Worm (Caenorhabditis elegans) whole organism, L3 larva: Measurements from ENCODE around the gene unc-103.

Source experiments
- aly-2 ChIP-seq: fragments of 150-350 bp; optimal IDR thresholded peaks from 2 replicates; lab custom pipeline; 2014; ENCODE audit warnings: missing biosample characterization, missing genetic modification characterization
- nhr-12 ChIP-seq: fragments of 150-350 bp; optimal IDR thresholded peaks from 2 replicates; lab custom pipeline; 2014; ENCODE audit warnings: missing biosample characterization, missing genetic modification characterization
- nhr-23 ChIP-seq: fragments of 150-350 bp; optimal IDR thresholded peaks from 2 replicates; lab custom pipeline; 2014; ENCODE audit warnings: missing biosample characterization, missing genetic modification reagents, missing genetic modification characterization
- snpc-4 ChIP-seq: fragments of 150-350 bp; optimal IDR thresholded peaks from 2 replicates; lab custom pipeline; 2014; ENCODE audit warnings: missing biosample characterization, missing genetic modification characterization
- unc-39 ChIP-seq: sonication (generic microtip); optimal IDR thresholded peaks from 4 replicates; lab custom pipeline; 2017; ENCODE audit warnings: missing biosample characterization, missing genetic modification characterization

DNA sequence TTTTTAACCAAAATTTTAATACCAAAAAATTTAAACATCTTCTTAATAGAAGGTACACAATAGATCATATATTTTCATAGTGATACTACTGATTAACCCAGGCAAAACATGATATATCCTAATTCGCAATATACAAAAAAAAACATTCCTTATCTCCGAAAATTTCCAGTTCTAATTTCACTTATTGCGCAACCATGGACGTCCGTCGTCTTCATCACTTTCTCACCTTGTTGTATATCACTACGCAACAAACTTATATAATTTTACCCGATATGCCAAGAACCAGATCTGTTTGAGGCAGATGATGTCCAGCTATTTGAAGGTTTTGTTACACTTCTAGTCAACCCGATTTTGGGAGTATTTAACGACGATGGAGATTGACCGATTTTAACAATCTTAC, 72.7 kb downstream of the unc-103 start, which contains the start of gene R74.2:
- TF ChIP-seq snpc-4 (tag; lab: Kevin White, UChicago), result no peak
- no peak for TF ChIP-seq unc-39 (tag; lab: Kevin White, UChicago)
- TF ChIP-seq nhr-12, result no peak
- TF ChIP-seq nhr-23 (tag; lab: Kevin White, UChicago), result no peak
- TF ChIP-seq aly-2 (tag; lab: Kevin White, UChicago), result no peak
